Worm (Caenorhabditis elegans) whole organism, L4/young adult: Measurements from ENCODE around the gene spsb-1.

ENCODE experiments used
- dao-5 ChIP-seq: sonication (generic microtip); optimal IDR thresholded peaks from 2 replicates; lab custom pipeline; 2016; ENCODE audit warnings: missing genotype, missing genetic modification characterization, moderate library complexity, missing compliant biosample characterization
- him-1 ChIP-seq: sonication (generic microtip); optimal IDR thresholded peaks from 2 replicates; lab custom pipeline; 2016; ENCODE audit warnings: missing genotype, missing genetic modification reagents, missing genetic modification characterization, missing compliant biosample characterization

DNA sequence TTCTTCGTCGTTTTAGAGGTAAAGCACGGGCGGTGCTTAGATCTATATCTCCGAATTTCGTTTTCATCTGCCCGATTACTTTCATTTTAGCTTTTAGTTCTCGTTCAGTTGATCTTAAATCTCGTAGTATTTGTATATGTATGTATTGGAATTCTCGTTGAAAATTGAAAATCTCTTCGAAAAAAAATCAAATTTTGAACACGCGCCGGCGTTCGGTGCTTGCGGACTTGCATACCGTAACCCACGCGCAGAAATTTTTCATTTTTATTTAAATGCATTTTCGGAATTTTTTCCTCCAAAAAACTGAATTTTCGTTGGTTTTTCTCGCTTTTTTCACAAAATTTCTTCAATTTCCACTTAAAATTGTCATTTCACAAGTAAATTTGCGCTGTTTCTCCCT, 11.6 kb downstream of the spsb-1 start:
- TF ChIP-seq him-1 (no peak), dao-5 (tag; lab: Kevin White, UChicago) (no peak)
